Fruit fly (Drosophila melanogaster) whole organism, pupa: ENCODE data around the gene CG42263.

ENCODE experiments used
- CG10348 ChIP-seq: fragments of 200-800 bp; sonication (Bioruptor generic); IDR thresholded peaks from 2 replicates; pipeline ENCODE4 v1.3.6; 2022; ENCODE audit warnings: missing biosample characterization, missing genetic modification characterization
- CG12605 ChIP-seq: fragments of 200-800 bp; sonication (Bioruptor generic); IDR thresholded peaks from 2 replicates; pipeline ENCODE4 v1.3.6; 2022; ENCODE audit warnings: missing biosample characterization, missing genetic modification characterization
- CG13204 ChIP-seq: fragments of 200-800 bp; sonication (Bioruptor generic); optimal IDR thresholded peaks from 2 replicates; lab custom pipeline; 2018; ENCODE audit warnings: missing biosample characterization, mild to moderate bottlenecking, missing genetic modification characterization, moderate library complexity
- CG14655 ChIP-seq: fragments of 200-800 bp; sonication (Bioruptor generic); optimal IDR thresholded peaks from 3 replicates; lab custom pipeline; 2017; ENCODE audit warnings: mild to moderate bottlenecking, missing biosample characterization, missing genetic modification reagents, missing genetic modification characterization
- CG15710 ChIP-seq: fragments of 200-800 bp; sonication (Bioruptor generic); optimal IDR thresholded peaks from 2 replicates; lab custom pipeline; 2018; ENCODE audit warnings: missing biosample characterization, mild to moderate bottlenecking, missing genetic modification characterization, moderate library complexity
- CG17806 ChIP-seq: fragments of 200-800 bp; sonication (Bioruptor generic); optimal IDR thresholded peaks from 2 replicates; lab custom pipeline; 2018; ENCODE audit warnings: missing biosample characterization, mild to moderate bottlenecking, missing genetic modification characterization, moderate library complexity
- CG32121 ChIP-seq: fragments of 200-800 bp; sonication (Bioruptor generic); IDR thresholded peaks from 2 replicates; pipeline ENCODE4 v1.3.6; 2022; ENCODE audit warnings: missing biosample characterization, missing genetic modification characterization
- CG34367 ChIP-seq: fragments of 200-800 bp; sonication (Bioruptor generic); optimal IDR thresholded peaks from 2 replicates; lab custom pipeline; 2018; ENCODE audit warnings: missing biosample characterization, mild to moderate bottlenecking, missing genetic modification characterization
- CG4496 ChIP-seq: fragments of 200-800 bp; sonication (Bioruptor generic); IDR thresholded peaks from 3 replicates; pipeline ENCODE4 v1.3.6; 2022; ENCODE audit warnings: missing biosample characterization, missing genetic modification characterization
- CG8159 ChIP-seq: fragments of 200-800 bp; sonication (Bioruptor generic); optimal IDR thresholded peaks from 3 replicates; lab custom pipeline; 2018; ENCODE audit warnings: missing biosample characterization, mild to moderate bottlenecking, missing genetic modification characterization, moderate library complexity
- CG8301 ChIP-seq: fragments of 200-800 bp; sonication (Bioruptor generic); optimal IDR thresholded peaks from 2 replicates; lab custom pipeline; 2018; ENCODE audit warnings: missing biosample characterization, mild to moderate bottlenecking, missing genetic modification characterization
- CG9948 ChIP-seq: fragments of 200-800 bp; sonication (Bioruptor generic); optimal IDR thresholded peaks from 2 replicates; lab custom pipeline; 2018; ENCODE audit warnings: missing biosample characterization, mild to moderate bottlenecking, missing genetic modification characterization, moderate library complexity
- D1 ChIP-seq: fragments of 200-800 bp; sonication (Bioruptor generic); optimal IDR thresholded peaks from 2 replicates; lab custom pipeline; 2018; ENCODE audit warnings: missing biosample characterization, mild to moderate bottlenecking, missing genetic modification characterization, moderate library complexity
- EcR ChIP-seq: fragments of 200-800 bp; sonication (Bioruptor generic); optimal IDR thresholded peaks from 3 replicates; lab custom pipeline; 2019; ENCODE audit warnings: missing biosample characterization, missing genetic modification characterization, mild to moderate bottlenecking, moderate library complexity, missing genetic modification reagents
- Ets98B ChIP-seq: fragments of 200-800 bp; sonication (Bioruptor generic); IDR thresholded peaks from 2 replicates; pipeline ENCODE4 v1.3.6; 2022; ENCODE audit warnings: missing biosample characterization, missing genetic modification characterization
- Pif1A ChIP-seq: fragments of 200-800 bp; sonication (Bioruptor generic); optimal IDR thresholded peaks from 3 replicates; lab custom pipeline; 2016; ENCODE audit warnings: missing biosample characterization, missing genetic modification characterization
- Pif1B ChIP-seq: fragments of 200-800 bp; sonication (Bioruptor generic); optimal IDR thresholded peaks from 3 replicates; lab custom pipeline; 2016; ENCODE audit warnings: missing biosample characterization, missing genetic modification characterization
- Snoo ChIP-seq: fragments of 200-800 bp; sonication (Bioruptor generic); optimal IDR thresholded peaks from 3 replicates; lab custom pipeline; 2017; ENCODE audit warnings: missing biosample characterization, mild to moderate bottlenecking, missing genetic modification characterization, inconsistent platforms
- fd96Ca ChIP-seq: fragments of 200-800 bp; sonication (Bioruptor generic); IDR thresholded peaks from 3 replicates; pipeline ENCODE4 v1.3.6; 2022; ENCODE audit warnings: missing biosample characterization, missing genetic modification characterization
- gl ChIP-seq: fragments of 200-800 bp; sonication (Bioruptor generic); optimal IDR thresholded peaks from 2 replicates; lab custom pipeline; 2018; ENCODE audit warnings: missing biosample characterization, mild to moderate bottlenecking, missing genetic modification characterization
- rn ChIP-seq: fragments of 200-800 bp; sonication (Bioruptor generic); IDR thresholded peaks from 2 replicates; pipeline ENCODE4 v1.3.6; 2022; ENCODE audit warnings: missing biosample characterization, missing genetic modification characterization

CG42263 gene

DNA sequence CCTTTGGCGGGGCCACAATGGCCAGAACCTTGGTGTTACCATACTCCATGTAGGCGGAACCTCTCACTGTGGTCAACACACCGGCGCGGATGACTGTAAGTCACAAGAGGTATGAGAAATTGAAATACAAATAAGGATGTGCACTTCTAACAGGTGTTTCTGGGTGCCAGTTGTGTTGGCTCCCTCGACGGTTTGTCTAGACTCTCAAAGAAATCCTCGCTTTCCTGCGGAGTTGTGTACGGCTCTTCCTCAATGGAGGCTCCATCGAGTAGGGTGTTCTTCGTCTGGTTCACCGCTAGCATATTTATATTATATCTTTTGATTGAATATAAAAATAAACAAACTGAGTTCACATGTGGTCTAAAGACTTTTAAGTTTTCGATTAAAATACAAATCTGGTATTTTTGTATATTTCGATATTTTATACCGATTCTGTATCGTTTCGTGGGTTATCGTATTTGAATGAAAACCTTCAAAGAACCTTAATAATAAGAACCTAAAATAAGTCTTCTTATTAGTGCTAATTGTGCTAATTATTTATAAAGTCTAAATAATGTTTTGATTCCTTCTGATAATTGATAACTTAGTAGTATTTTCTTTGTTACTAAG, 42.2 kb downstream of the CG42263 start, which contains the start of gene Mtr3:
TSS of gene Mtr3 (minus strand) at position 388 of the 609 bp plus-strand sequence.
- TF ChIP-seq D1 (tag; lab: Kevin White, UChicago), result no peak
- no peak for TF ChIP-seq CG9948
- TF ChIP-seq CG8301 (tag; lab: Kevin White, UChicago), result no peak
- TF ChIP-seq CG13204 (GFP tag; lab: Kevin White, UChicago), result no peak
- no peak for TF ChIP-seq rn (GFP tag; lab: Robert Waterston, UW)

DNA sequence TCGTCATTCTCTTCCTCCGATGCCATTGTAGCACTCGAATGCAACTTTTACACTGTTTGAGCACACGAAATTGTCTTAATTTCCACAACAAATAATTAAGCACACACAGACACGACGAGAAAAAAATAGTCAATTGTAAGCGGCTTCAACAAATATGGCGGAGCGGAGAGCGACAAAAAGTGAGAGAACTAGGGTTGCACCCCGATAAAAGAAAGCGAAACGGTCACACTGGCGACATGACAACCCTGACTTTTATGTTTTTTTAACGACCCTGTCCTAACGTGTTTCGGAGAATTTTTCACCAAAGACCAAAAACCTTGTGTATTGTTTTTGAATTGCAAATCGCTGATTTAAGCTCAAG, 45.6 kb downstream of the CG42263 start, which contains the start of the genes Mi-2 and Prp3:
TSS of gene Mi-2 (minus strand) at position 162 of the 361 bp plus-strand sequence.
TSS of gene Prp3 (plus strand) at position 247 of the 361 bp plus-strand sequence.
- no peak for TF ChIP-seq CG14655 (GFP tag; lab: Kevin White, UChicago)
- TF ChIP-seq CG4496 (GFP tag; lab: Robert Waterston, UW), result no peak; the same call in 2 of the 3 replicates
- no peak for TF ChIP-seq CG8301 (tag; lab: Kevin White, UChicago)
- no peak for TF ChIP-seq CG8159
- no peak for TF ChIP-seq rn (GFP tag; lab: Robert Waterston, UW)
- no peak for TF ChIP-seq Pif1A
- TF ChIP-seq CG9948, result no peak
- TF ChIP-seq CG15710 (tag; lab: Kevin White, UChicago), result peak; percentile 10
- no peak for TF ChIP-seq fd96Ca (GFP tag; lab: Robert Waterston, UW)
- TF ChIP-seq Ets98B (GFP tag; lab: Robert Waterston, UW), result peak; percentile 20; the same call in 1 of the 2 replicates
- TF ChIP-seq CG17806 (tag; lab: Kevin White, UChicago), result no peak
- no peak for TF ChIP-seq CG12605 (GFP tag; lab: Robert Waterston, UW)
- no peak for TF ChIP-seq CG32121
- TF ChIP-seq CG10348 (GFP tag; lab: Robert Waterston, UW), result no peak
- no peak for TF ChIP-seq D1 (tag; lab: Kevin White, UChicago)
- TF ChIP-seq Snoo (tag; lab: Kevin White, UChicago), result peak; percentile 21
- no peak for TF ChIP-seq CG34367 (tag; lab: Kevin White, UChicago)
- no peak for TF ChIP-seq EcR (GFP tag; lab: Kevin White, UChicago)
- no peak for TF ChIP-seq CG13204 (GFP tag; lab: Kevin White, UChicago)
- TF ChIP-seq gl (tag; lab: Kevin White, UChicago), result no peak
- no peak for TF ChIP-seq Pif1B (GFP tag; lab: Kevin White, UChicago)

- TF ChIP-seq CG17806 (tag; lab: Kevin White, UChicago) (no peak), CG8159 (peak; percentile 16)
These were observed 46.2 kb downstream of the CG42263 start for dm6 chr3L:19909234-19910053.

DNA sequence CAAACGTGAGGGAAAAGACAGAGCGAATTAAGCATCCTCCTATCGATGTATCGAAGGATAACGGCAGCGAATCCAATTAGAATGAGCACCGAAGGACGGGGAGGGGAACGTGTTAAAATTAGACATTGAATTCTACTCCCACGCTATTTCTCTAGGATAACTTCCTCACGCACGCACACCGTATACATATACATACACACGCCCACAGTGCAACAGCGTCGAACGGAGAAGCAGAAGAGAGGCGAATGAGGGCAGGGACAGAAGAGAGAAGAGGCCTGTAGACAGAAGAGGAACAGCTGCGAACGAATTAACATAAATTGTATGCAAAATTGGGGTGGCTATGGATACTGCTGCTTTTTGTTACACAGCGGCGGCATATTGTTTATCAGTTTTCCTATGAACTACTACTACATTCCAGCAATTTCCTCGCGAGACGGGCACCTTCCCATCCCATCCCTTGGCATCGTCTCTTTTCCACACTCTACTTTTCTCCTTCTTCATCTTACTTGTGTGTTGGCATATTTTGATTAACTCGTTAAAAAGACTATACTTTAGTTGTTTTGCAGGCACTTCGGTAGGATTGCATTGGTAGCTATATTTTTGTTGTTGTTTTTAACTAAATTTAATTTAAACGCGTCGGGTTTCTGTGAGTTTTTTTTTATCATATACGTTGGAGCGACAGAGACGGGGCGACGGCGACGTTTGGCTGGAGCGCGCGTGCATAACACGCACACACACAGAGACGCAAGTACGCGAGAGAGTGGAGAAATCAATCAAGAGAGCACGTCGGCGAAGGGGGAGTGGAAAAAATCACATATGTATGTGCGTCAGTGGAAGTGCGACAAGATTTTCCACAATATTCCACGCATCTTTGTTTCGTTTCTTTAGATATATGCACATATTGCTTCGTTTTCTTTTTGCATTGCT, 47.1 kb downstream of the CG42263 start:
- TF ChIP-seq CG8301 (tag; lab: Kevin White, UChicago), result no peak
- no peak for TF ChIP-seq CG9948
- no peak for TF ChIP-seq CG8159
- no peak for TF ChIP-seq CG13204 (GFP tag; lab: Kevin White, UChicago)
- peak; percentile 19; the same call in 1 of the 3 replicates for TF ChIP-seq CG4496 (GFP tag; lab: Robert Waterston, UW)
- no peak for TF ChIP-seq gl (tag; lab: Kevin White, UChicago)
- no peak for TF ChIP-seq fd96Ca (GFP tag; lab: Robert Waterston, UW)
- TF ChIP-seq CG15710 (tag; lab: Kevin White, UChicago), result no peak
- TF ChIP-seq D1 (tag; lab: Kevin White, UChicago), result no peak
- TF ChIP-seq Pif1A, result no peak
- no peak for TF ChIP-seq CG17806 (tag; lab: Kevin White, UChicago)
- TF ChIP-seq EcR (GFP tag; lab: Kevin White, UChicago), result peak; percentile 18
- TF ChIP-seq CG14655 (GFP tag; lab: Kevin White, UChicago), result no peak
- no peak for TF ChIP-seq CG10348 (GFP tag; lab: Robert Waterston, UW)
- peak; percentile 7; the same call in 1 of the 2 replicates for TF ChIP-seq CG12605 (GFP tag; lab: Robert Waterston, UW)
- TF ChIP-seq CG34367 (tag; lab: Kevin White, UChicago), result no peak
- peak; percentile 28; the same call in 1 of the 2 replicates for TF ChIP-seq Ets98B (GFP tag; lab: Robert Waterston, UW)
- no peak for TF ChIP-seq Snoo (tag; lab: Kevin White, UChicago)
- TF ChIP-seq CG32121, result peak; percentile 62; the same call in 1 of the 2 replicates
- no peak for TF ChIP-seq rn (GFP tag; lab: Robert Waterston, UW)
- TF ChIP-seq Pif1B (GFP tag; lab: Kevin White, UChicago), result no peak

DNA sequence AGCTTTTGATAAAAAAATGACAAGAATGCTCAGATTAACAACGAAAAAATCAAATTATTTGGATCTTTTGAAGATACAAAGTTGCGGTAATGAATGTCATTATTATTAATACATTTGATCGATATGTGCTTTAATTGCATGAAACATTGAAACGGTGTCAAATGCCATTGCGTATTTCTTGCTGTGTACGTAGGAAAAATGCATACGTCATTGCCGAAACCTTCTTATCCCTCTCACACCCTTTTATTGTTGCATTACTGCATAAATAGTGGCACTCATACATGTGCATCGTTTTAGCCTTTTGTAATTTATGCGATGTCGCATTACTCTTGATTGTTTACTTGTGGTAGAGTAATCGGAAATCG, 47.9 kb downstream of the CG42263 start:
- TF ChIP-seq CG4496 (GFP tag; lab: Robert Waterston, UW), result peak; percentile 29; the same call in 1 of the 3 replicates
- TF ChIP-seq CG14655 (GFP tag; lab: Kevin White, UChicago), result no peak
